Worm (Caenorhabditis elegans) whole organism, young adult: ENCODE measurements around the gene nsy-1.

ENCODE experiments used
- B0035.1 ChIP-seq: sonication (generic microtip); optimal IDR thresholded peaks from 2 replicates; lab custom pipeline; 2016; ENCODE audit warnings: missing genetic modification characterization, mild to moderate bottlenecking, missing compliant biosample characterization, missing genotype, missing genetic modification reagents
- B0261.1 ChIP-seq: sonication (generic microtip); optimal IDR thresholded peaks from 2 replicates; lab custom pipeline; 2016; ENCODE audit warnings: mild to moderate bottlenecking, missing genetic modification characterization, moderate library complexity, missing compliant biosample characterization
- B0336.3 ChIP-seq: fragments of 200-800 bp; sonication (Bioruptor generic); IDR thresholded peaks from 2 replicates; pipeline ENCODE4 v1.3.6; 2022; ENCODE audit warnings: missing genetic modification characterization, missing compliant biosample characterization
- C06A6.2 ChIP-seq: fragments of 200-800 bp; sonication (Bioruptor generic); conservative IDR thresholded peaks from 2 replicates; pipeline ENCODE4 v1.3.6; 2022; ENCODE audit warnings: missing genetic modification characterization, missing compliant biosample characterization
- C17E4.6 ChIP-seq: fragments of 200-800 bp; sonication (Bioruptor generic); IDR thresholded peaks from 2 replicates; pipeline ENCODE4 v1.3.6; 2022; ENCODE audit warnings: missing genetic modification reagents, missing genetic modification characterization, missing compliant biosample characterization
- F23B12.7 ChIP-seq: sonication (generic microtip); optimal IDR thresholded peaks from 2 replicates; lab custom pipeline; 2017; ENCODE audit warnings: missing genetic modification characterization, mild to moderate bottlenecking, missing compliant biosample characterization, antibody characterized with exemption, moderate library complexity; ENCODE audit not compliant: insufficient read depth
- F39B2.1 ChIP-seq: fragments of 200-800 bp; sonication (Bioruptor generic); IDR thresholded peaks from 2 replicates; pipeline ENCODE4 v1.3.6; 2022; ENCODE audit warnings: missing genetic modification reagents, missing genetic modification characterization, missing compliant biosample characterization
- T07F8.4 ChIP-seq: sonication (generic microtip); optimal IDR thresholded peaks from 2 replicates; lab custom pipeline; 2016; ENCODE audit warnings: mild to moderate bottlenecking, missing genetic modification characterization, moderate library complexity, missing compliant biosample characterization
- Y79H2A.3 ChIP-seq: fragments of 200-800 bp; sonication (Bioruptor generic); conservative IDR thresholded peaks from 2 replicates; pipeline ENCODE4 v1.3.6; 2022; ENCODE audit warnings: missing genetic modification reagents, missing genetic modification characterization, missing compliant biosample characterization
- Y95B8A.8 ChIP-seq: fragments of 200-800 bp; sonication (Bioruptor generic); IDR thresholded peaks from 2 replicates; pipeline ENCODE4 v1.3.6; 2022; ENCODE audit warnings: missing genetic modification reagents, missing genetic modification characterization, missing compliant biosample characterization
- aptf-2 ChIP-seq: fragments of 200-800 bp; sonication (Bioruptor generic); conservative IDR thresholded peaks from 2 replicates; pipeline ENCODE4 v1.3.6; 2022; ENCODE audit warnings: missing genetic modification reagents, missing genetic modification characterization, missing compliant biosample characterization
- atf-7 ChIP-seq: sonication (generic microtip); optimal IDR thresholded peaks from 2 replicates; lab custom pipeline; 2017; ENCODE audit warnings: mild to moderate bottlenecking, missing genetic modification characterization, missing compliant biosample characterization
- athp-1 ChIP-seq: sonication (generic microtip); optimal IDR thresholded peaks from 2 replicates; lab custom pipeline; 2017; ENCODE audit warnings: mild to moderate bottlenecking, missing genetic modification characterization, missing compliant biosample characterization
- attf-3 ChIP-seq: fragments of 200-800 bp; sonication (Bioruptor generic); conservative IDR thresholded peaks from 2 replicates; pipeline ENCODE4 v1.3.6; 2022; ENCODE audit warnings: missing genetic modification reagents, missing genetic modification characterization, missing compliant biosample characterization
- bed-1 ChIP-seq: fragments of 200-800 bp; sonication (Bioruptor generic); IDR thresholded peaks from 2 replicates; pipeline ENCODE4 v1.3.6; 2022; ENCODE audit warnings: missing genetic modification reagents, missing genetic modification characterization, missing compliant biosample characterization
- ceh-40 ChIP-seq: fragments of 200-800 bp; sonication (Bioruptor generic); IDR thresholded peaks from 2 replicates; pipeline ENCODE4 v1.3.6; 2022; ENCODE audit warnings: missing genetic modification characterization, missing compliant biosample characterization
- ceh-91 ChIP-seq: fragments of 200-800 bp; sonication (Bioruptor generic); IDR thresholded peaks from 2 replicates; pipeline ENCODE4 v1.3.6; 2022; ENCODE audit warnings: missing genetic modification reagents, missing genetic modification characterization, missing compliant biosample characterization
- chd-7 ChIP-seq: sonication (generic microtip); optimal IDR thresholded peaks from 2 replicates; lab custom pipeline; 2016; ENCODE audit warnings: mild to moderate bottlenecking, missing genetic modification characterization, moderate library complexity, missing compliant biosample characterization
- fkh-3 ChIP-seq: sonication (generic microtip); optimal IDR thresholded peaks from 2 replicates; lab custom pipeline; 2016; ENCODE audit warnings: mild to moderate bottlenecking, missing genetic modification characterization, missing compliant biosample characterization
- him-1 ChIP-seq: sonication (generic microtip); optimal IDR thresholded peaks from 2 replicates; lab custom pipeline; 2016; ENCODE audit warnings: missing genotype, missing genetic modification reagents, missing genetic modification characterization, missing compliant biosample characterization
- hsf-1 ChIP-seq: fragments of 200-800 bp; sonication (Bioruptor generic); IDR thresholded peaks from 2 replicates; pipeline ENCODE4 v1.3.6; 2022; ENCODE audit warnings: missing genetic modification reagents, missing genetic modification characterization, missing compliant biosample characterization
- lsl-1 ChIP-seq: fragments of 200-800 bp; sonication (Bioruptor generic); optimal IDR thresholded peaks from 2 replicates; lab custom pipeline; 2018; ENCODE audit warnings: mild to moderate bottlenecking, missing genetic modification characterization, moderate library complexity, missing compliant biosample characterization
- madf-10 ChIP-seq: sonication (generic microtip); optimal IDR thresholded peaks from 2 replicates; lab custom pipeline; 2016; ENCODE audit warnings: mild to moderate bottlenecking, missing genetic modification characterization, missing compliant biosample characterization
- madf-6 ChIP-seq: fragments of 200-800 bp; sonication (Bioruptor generic); IDR thresholded peaks from 2 replicates; pipeline ENCODE4 v1.3.6; 2022; ENCODE audit warnings: missing genetic modification reagents, missing genetic modification characterization, missing compliant biosample characterization
- mcd-1 ChIP-seq: fragments of 200-800 bp; sonication (Bioruptor generic); IDR thresholded peaks from 2 replicates; pipeline ENCODE4 v1.3.6; 2022; ENCODE audit warnings: missing genetic modification reagents, missing genetic modification characterization, missing compliant biosample characterization
- nfyb-1 ChIP-seq: fragments of 200-800 bp; sonication (Bioruptor generic); IDR thresholded peaks from 2 replicates; pipeline ENCODE4 v1.3.6; 2022; ENCODE audit warnings: missing genetic modification reagents, missing genetic modification characterization, missing compliant biosample characterization
- nhr-179 ChIP-seq: sonication (generic microtip); optimal IDR thresholded peaks from 2 replicates; lab custom pipeline; 2016; ENCODE audit warnings: mild to moderate bottlenecking, missing genetic modification characterization, missing compliant biosample characterization
- nhr-27 ChIP-seq: fragments of 200-800 bp; sonication (Bioruptor generic); optimal IDR thresholded peaks from 2 replicates; lab custom pipeline; 2018; ENCODE audit warnings: mild to moderate bottlenecking, missing genetic modification characterization, moderate library complexity, missing compliant biosample characterization
- nhr-80 ChIP-seq: sonication (generic microtip); optimal IDR thresholded peaks from 2 replicates; lab custom pipeline; 2016; ENCODE audit warnings: missing genetic modification characterization, missing compliant biosample characterization
- rec-8 ChIP-seq, 2 experiments: sonication (generic microtip); optimal IDR thresholded peaks; 2 replicates each; lab custom pipeline; 2016; ENCODE audit warnings: mild to moderate bottlenecking in 2 of 2, missing genetic modification characterization in 2 of 2, missing genetic modification reagents in 2 of 2, missing genotype in 2 of 2, missing biosample characterization in 1 of 2, missing compliant biosample characterization in 1 of 2, moderate library complexity in 1 of 2
- snpc-3.4 ChIP-seq: sonication (generic microtip); optimal IDR thresholded peaks from 2 replicates; lab custom pipeline; 2017; ENCODE audit warnings: missing genetic modification characterization, mild to moderate bottlenecking, missing compliant biosample characterization, antibody characterized with exemption, moderate library complexity, missing genotype, missing genetic modification reagents
- somi-1 ChIP-seq: fragments of 200-800 bp; sonication (Bioruptor generic); optimal IDR thresholded peaks from 2 replicates; lab custom pipeline; 2018; ENCODE audit warnings: mild to moderate bottlenecking, missing genetic modification characterization, missing compliant biosample characterization
- sptf-2 ChIP-seq: fragments of 200-800 bp; sonication (Bioruptor generic); optimal IDR thresholded peaks from 2 replicates; lab custom pipeline; 2018; ENCODE audit warnings: mild to moderate bottlenecking, missing genetic modification characterization, missing compliant biosample characterization
- zfh-2 ChIP-seq: fragments of 200-800 bp; sonication (Bioruptor generic); conservative IDR thresholded peaks from 2 replicates; pipeline ENCODE4 v1.3.6; 2022; ENCODE audit warnings: missing genetic modification reagents, missing genetic modification characterization, missing compliant biosample characterization
- ztf-18 ChIP-seq: sonication (generic microtip); optimal IDR thresholded peaks from 2 replicates; lab custom pipeline; 2016; ENCODE audit warnings: missing genotype, mild to moderate bottlenecking, missing genetic modification characterization, missing compliant biosample characterization
- ztf-26 ChIP-seq: sonication (generic microtip); optimal IDR thresholded peaks from 2 replicates; lab custom pipeline; 2017; ENCODE audit warnings: missing genetic modification characterization, missing compliant biosample characterization

The nsy-1 gene

DNA sequence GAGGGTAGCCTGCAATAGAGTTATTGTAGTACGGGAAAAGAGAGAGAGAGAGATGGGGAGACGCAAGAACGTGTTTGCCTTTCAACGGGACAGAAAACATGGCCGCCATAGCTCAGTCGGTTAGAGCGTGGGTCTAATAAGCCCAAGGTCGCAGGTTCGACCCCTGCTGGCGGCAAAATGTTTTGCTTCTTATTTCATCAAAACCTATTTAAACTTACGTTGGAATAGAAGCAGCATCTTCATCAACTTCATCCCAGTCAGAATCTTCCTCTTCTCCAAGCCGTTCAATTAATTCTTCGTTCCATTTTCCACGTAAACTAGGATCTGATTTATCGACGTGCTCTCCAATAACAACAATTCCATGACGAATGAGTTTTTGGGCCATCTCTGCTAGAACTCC is 10.1 kb downstream of the nsy-1 start (continued):
- TF ChIP-seq somi-1 (GFP tag; lab: Kevin White, UChicago) = no peak
- no peak for TF ChIP-seq aptf-2 (GFP tag; lab: Robert Waterston, UW)
- peak; percentile 74 for TF ChIP-seq nhr-27 (tag; lab: Kevin White, UChicago)
- TF ChIP-seq snpc-3.4 (tag; lab: Kevin White, UChicago) = peak; percentile 62

DNA sequence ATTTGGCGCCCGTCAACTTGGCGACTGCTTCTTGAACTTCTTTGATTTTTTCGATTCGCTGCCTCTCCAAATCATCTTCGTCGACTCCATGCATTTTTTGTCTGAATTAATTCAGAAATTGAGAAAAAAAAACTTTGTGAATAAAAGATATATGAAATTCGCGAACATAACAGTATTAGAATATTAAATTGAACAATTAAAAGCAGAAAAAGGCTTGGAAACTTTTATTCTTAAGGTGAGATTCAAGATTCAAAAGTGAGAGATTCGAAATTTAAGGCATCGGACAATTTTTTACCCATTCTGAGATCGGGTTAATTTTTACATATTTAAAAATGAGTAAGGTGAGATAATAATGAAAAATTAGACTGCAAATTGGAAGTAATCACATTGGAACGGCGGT is 11.4 kb downstream of the nsy-1 start, which contains the start of gene F33G12.3:
F33G12.3 (minus strand) TSS at position 101 of the 400 bp plus-strand sequence.
- TF ChIP-seq madf-10 (tag; lab: Kevin White, UChicago) (no peak), T07F8.4 (tag; lab: Kevin White, UChicago) (no peak), zfh-2 (GFP tag; lab: Robert Waterston, UW) (no peak), C06A6.2 (GFP tag; lab: Robert Waterston, UW) (no peak), nhr-80 (tag; lab: Kevin White, UChicago) (no peak), attf-3 (GFP tag; lab: Robert Waterston, UW) (no peak), F39B2.1 (GFP tag; lab: Robert Waterston, UW) (no peak), chd-7 (no peak), him-1 (no peak), ceh-91 (GFP tag; lab: Robert Waterston, UW) (no peak), sptf-2 (GFP tag; lab: Kevin White, UChicago) (no peak), bed-1 (GFP tag; lab: Robert Waterston, UW) (no peak), athp-1 (tag; lab: Kevin White, UChicago) (no peak), B0261.1 (tag; lab: Kevin White, UChicago) (no peak), atf-7 (tag; lab: Kevin White, UChicago) (no peak), rec-8 (tag; optimal IDR thresholded peaks at IDR 0.05; lab: Kevin White, UChicago) (no peak), nfyb-1 (GFP tag; lab: Robert Waterston, UW) (no peak), ceh-40 (GFP tag; lab: Robert Waterston, UW) (no peak), Y79H2A.3 (GFP tag; lab: Robert Waterston, UW) (no peak), ztf-18 (tag; lab: Kevin White, UChicago) (no peak)
- TF ChIP-seq, all 124 proteins: peak for 0

DNA sequence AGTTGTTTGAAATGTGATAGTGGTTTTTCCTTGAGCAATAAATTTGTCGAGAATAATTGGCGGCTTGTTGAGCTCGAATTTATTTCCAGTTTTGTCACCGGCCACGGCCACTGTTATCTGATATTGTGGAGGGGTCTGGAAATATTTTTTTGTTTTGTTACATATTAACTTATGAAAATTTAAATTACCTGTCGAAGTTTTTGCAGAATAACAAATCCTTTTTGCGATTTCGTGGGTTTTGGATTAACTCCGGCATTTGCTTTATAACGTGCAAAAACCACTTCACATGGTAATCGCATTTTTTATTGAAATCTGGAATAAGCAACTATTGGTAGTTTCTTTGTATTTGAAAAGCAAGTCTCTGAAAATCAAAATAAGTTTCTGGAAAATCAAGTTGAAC is 13.6 kb downstream of the nsy-1 start, which contains the start of gene lrr-1:
lrr-1 (minus strand) TSS at position 312 of the 400 bp plus-strand sequence.
- TF ChIP-seq hsf-1 (GFP tag; lab: Robert Waterston, UW) = no peak
- TF ChIP-seq fkh-3 (tag; lab: Kevin White, UChicago) = no peak
- TF ChIP-seq rec-8 (tag; optimal IDR thresholded peaks at IDR 0.05; lab: Kevin White, UChicago) = no peak
- no peak for TF ChIP-seq B0336.3 (GFP tag; lab: Robert Waterston, UW)
- peak; percentile 43; the same call in 1 of the 2 replicates for TF ChIP-seq madf-6

DNA sequence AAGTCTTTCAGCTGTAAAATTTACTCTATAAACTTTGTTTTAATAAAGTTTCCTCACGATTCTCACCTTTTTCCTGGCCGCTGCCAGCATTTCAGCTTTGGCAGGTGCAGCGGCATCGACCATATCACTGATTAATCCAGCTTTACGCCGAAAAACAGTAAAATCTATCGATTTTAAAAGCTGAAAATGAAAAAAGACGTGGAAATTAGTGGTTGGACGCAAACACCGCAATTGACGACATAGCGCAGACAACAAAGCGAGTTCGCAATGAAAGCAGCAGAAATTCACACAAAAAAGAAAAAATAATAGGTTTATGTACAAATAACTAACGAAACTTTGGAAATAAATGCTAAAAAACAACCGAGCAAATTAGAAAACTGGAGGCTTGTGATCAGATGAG is 17.4 kb downstream of the nsy-1 start, which contains the start of gene golg-2:
golg-2 (minus strand) TSS at position 180 of the 400 bp plus-strand sequence.
- TF ChIP-seq mcd-1 (GFP tag; lab: Robert Waterston, UW) = no peak
- peak; percentile 18 for TF ChIP-seq F23B12.7 (tag; lab: Kevin White, UChicago)
- TF ChIP-seq, all 124 proteins: peak for 1

DNA sequence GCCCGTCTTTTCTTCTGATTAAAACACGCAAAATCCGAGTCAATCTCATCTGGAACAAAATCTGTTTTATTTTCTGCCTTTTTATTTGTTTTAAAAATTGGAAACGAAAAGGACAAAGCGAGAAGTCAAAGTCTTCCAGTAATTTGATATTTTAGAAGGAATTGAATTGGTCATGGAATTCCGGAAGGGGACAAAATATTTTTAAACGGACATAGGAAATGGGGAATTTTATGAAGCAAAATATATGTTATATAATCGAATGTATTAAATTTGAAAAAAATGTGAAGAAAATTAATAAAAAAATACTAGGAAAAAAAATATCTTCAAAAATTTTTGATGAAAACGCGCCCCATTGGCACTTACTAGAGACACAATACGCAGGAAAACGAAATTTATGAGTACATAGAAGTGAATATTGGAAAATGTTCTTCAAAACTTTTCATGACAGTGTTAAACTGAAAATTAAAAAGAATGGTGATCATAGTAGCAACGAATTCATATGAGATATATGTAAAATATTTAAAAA is 18.1 kb downstream of the nsy-1 start, which contains the start of gene F33G12.7:
F33G12.7 (minus strand) TSS at position 51 of the 526 bp plus-strand sequence.
- TF ChIP-seq B0035.1 (tag; lab: Kevin White, UChicago) = no peak
- peak; percentile 16 for TF ChIP-seq lsl-1
- no peak for TF ChIP-seq nhr-179 (tag; lab: Kevin White, UChicago)
- no peak for TF ChIP-seq C17E4.6 (GFP tag; lab: Robert Waterston, UW)
- TF ChIP-seq Y95B8A.8 (GFP tag; lab: Robert Waterston, UW) = no peak
- no peak for TF ChIP-seq ztf-26 (tag; lab: Kevin White, UChicago)
